Worm (Caenorhabditis elegans) whole organism, young adult: ENCODE data around the gene F44A2.3.

Source experiments
- F49E8.2 ChIP-seq: sonication (generic microtip); optimal IDR thresholded peaks from 3 replicates; lab custom pipeline; 2017; ENCODE audit warnings: missing genetic modification characterization, mild to moderate bottlenecking, missing compliant biosample characterization, antibody characterized with exemption, moderate library complexity; ENCODE audit not compliant: insufficient read depth
- ama-1 ChIP-seq, 3 experiments: fragments of 150-350 bp in 1 of 3; sonication (generic microtip) in 2 of 3; optimal IDR thresholded peaks; 2 replicates each; lab custom pipeline; 2014 to 2018; ENCODE audit warnings: missing biosample characterization in 2 of 3, missing genetic modification characterization in 2 of 3, missing genetic modification reagents in 2 of 3
- lag-1 ChIP-seq: fragments of 200-800 bp; sonication (Bioruptor generic); IDR thresholded peaks from 2 replicates; pipeline ENCODE4 v1.3.6; 2022; ENCODE audit warnings: missing genetic modification reagents, missing genetic modification characterization, missing compliant biosample characterization
- lin-35 ChIP-seq, 3 experiments: fragments of 150-350 bp in 2 of 3; sonication (generic microtip) in 1 of 3; optimal IDR thresholded peaks; 2 replicates each; lab custom pipeline; 2014 to 2018; ENCODE audit warnings: missing biosample characterization in 3 of 3, missing genetic modification characterization in 3 of 3, missing genetic modification reagents in 3 of 3
- nfya-1 ChIP-seq: sonication (generic microtip); optimal IDR thresholded peaks from 2 replicates; lab custom pipeline; 2017; ENCODE audit warnings: antibody characterized with exemption, missing compliant biosample characterization, missing genetic modification characterization, borderline replicate concordance; ENCODE audit not compliant: insufficient read depth
- nhr-179 ChIP-seq: sonication (generic microtip); optimal IDR thresholded peaks from 2 replicates; lab custom pipeline; 2016; ENCODE audit warnings: mild to moderate bottlenecking, missing genetic modification characterization, missing compliant biosample characterization
- rec-8 ChIP-seq, 2 experiments: sonication (generic microtip); optimal IDR thresholded peaks; 2 replicates each; lab custom pipeline; 2016; ENCODE audit warnings: mild to moderate bottlenecking in 2 of 2, missing genetic modification characterization in 2 of 2, missing genetic modification reagents in 2 of 2, missing genotype in 2 of 2, missing biosample characterization in 1 of 2, missing compliant biosample characterization in 1 of 2, moderate library complexity in 1 of 2
- snpc-4 ChIP-seq, 5 experiments: fragments of 150-350 bp in 1 of 5; sonication (generic microtip) in 4 of 5; optimal IDR thresholded peaks; 2 replicates each; lab custom pipeline; 2014 to 2018; ENCODE audit warnings: missing genetic modification characterization in 5 of 5, missing biosample characterization in 3 of 5, antibody characterized with exemption in 2 of 5, mild to moderate bottlenecking in 2 of 5, missing compliant biosample characterization in 2 of 5, missing genotype in 2 of 5, moderate library complexity in 2 of 5, missing genetic modification reagents in 1 of 5
- ztf-3 ChIP-seq: fragments of 200-800 bp; sonication (Bioruptor generic); optimal IDR thresholded peaks from 2 replicates; lab custom pipeline; 2018; ENCODE audit warnings: mild to moderate bottlenecking, missing genetic modification characterization, missing compliant biosample characterization

ce11 chrV:9340318-9340717, 35.1 kb downstream of the F44A2.3 start:
- peak; percentile 37 for TF ChIP-seq F49E8.2
- TF ChIP-seq snpc-4 (GFP tag; optimal IDR thresholded peaks at IDR 0.05; lab: Kevin White, UChicago), result no peak
- TF ChIP-seq snpc-4 (tag; optimal IDR thresholded peaks at IDR 0.05; lab: Kevin White, UChicago), result no peak
- TF ChIP-seq lag-1 (GFP tag; lab: Robert Waterston, UW), result no peak
- TF ChIP-seq lin-35 (GFP tag; optimal IDR thresholded peaks at IDR 0.05; lab: Kevin White, UChicago), result peak in 1 of 3 experiments; percentile 49
- TF ChIP-seq nhr-179 (tag; lab: Kevin White, UChicago), result no peak
- no peak for TF ChIP-seq ama-1 (optimal IDR thresholded peaks at IDR 0.05; lab: Kevin White, UChicago)
- TF ChIP-seq ama-1 (GFP tag; optimal IDR thresholded peaks at IDR 0.05; lab: Kevin White, UChicago), result no peak
- TF ChIP-seq ztf-3 (GFP tag; lab: Kevin White, UChicago), result no peak
- TF ChIP-seq rec-8 (tag; optimal IDR thresholded peaks at IDR 0.05; lab: Kevin White, UChicago), result no peak
- TF ChIP-seq nfya-1 (tag; lab: Kevin White, UChicago), result no peak
